Fruit fly (Drosophila melanogaster): ENCODE data around the gene Cpr76Ba.

Gene Cpr76Ba

DNA sequence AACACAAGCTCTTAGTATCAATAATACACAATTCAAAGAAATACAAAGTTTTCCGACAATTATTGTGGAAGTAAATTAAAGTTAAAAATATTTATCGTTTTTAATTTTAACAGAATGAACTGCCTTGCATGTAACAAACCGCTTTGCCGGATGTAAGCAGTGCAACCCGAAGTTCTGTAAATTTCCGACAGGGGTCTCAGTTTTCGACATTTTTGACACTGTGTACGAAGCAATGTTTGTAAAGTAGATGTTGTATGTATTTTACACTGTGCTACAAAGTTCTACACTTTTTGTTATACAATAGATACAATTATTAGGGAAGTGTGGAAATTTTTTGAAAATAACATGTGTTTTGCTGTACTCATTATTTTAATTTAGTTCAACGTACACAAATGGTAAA, 1.6 kb downstream of the Cpr76Ba start (continued):
- TF ChIP-seq CG9876 (GFP tag; optimal IDR thresholded peaks at IDR 0.05) (peak; percentile 94), CG4404 (GFP tag; IDR thresholded peaks at IDR 0.05) (peak; percentile 79), HHEX (GFP tag; optimal IDR thresholded peaks at IDR 0.05) (peak; percentile 88), D19B (GFP tag; optimal IDR thresholded peaks at IDR 0.05) (peak; percentile 81), chn (GFP tag; optimal IDR thresholded peaks at IDR 0.05) (peak; percentile 75), CG33557 (GFP tag; optimal IDR thresholded peaks at IDR 0.05) (peak; percentile 59), tup (GFP tag; optimal IDR thresholded peaks at IDR 0.05) (no peak), BtbVII (GFP tag; optimal IDR thresholded peaks at IDR 0.05) (peak; percentile 74), CG17568 (GFP tag; optimal IDR thresholded peaks at IDR 0.05) (no peak), CG10565 (GFP tag; optimal IDR thresholded peaks at IDR 0.05) (peak; percentile 76), vvl (GFP tag; IDR thresholded peaks at IDR 0.05) (peak; percentile 96), Dad (GFP tag; optimal IDR thresholded peaks at IDR 0.05) (peak; percentile 92), crol (GFP tag; IDR thresholded peaks at IDR 0.05) (no peak; the same call in 1 of the 2 replicates), slbo (GFP tag; IDR thresholded peaks at IDR 0.05) (peak; percentile 95), crc (GFP tag; optimal IDR thresholded peaks at IDR 0.05) (peak; percentile 91), Dref (GFP tag; IDR thresholded peaks at IDR 0.05) (peak; percentile 48), insv (GFP tag; optimal IDR thresholded peaks at IDR 0.05) (peak in 1 of 2 experiments; percentile 62), danr (GFP tag; IDR thresholded peaks at IDR 0.05) (peak; percentile 80), Sox102F (GFP tag; optimal IDR thresholded peaks at IDR 0.05) (peak; percentile 72), CG18764 (GFP tag; optimal IDR thresholded peaks at IDR 0.05) (peak; percentile 89), CG8089 (GFP tag; optimal IDR thresholded peaks at IDR 0.05) (peak; percentile 88), sc (optimal IDR thresholded peaks at IDR 0.05) (no peak), sc (GFP tag; optimal IDR thresholded peaks at IDR 0.05) (peak; percentile 46), az2 (GFP tag; optimal IDR thresholded peaks at IDR 0.05) (peak; percentile 75), yki (optimal IDR thresholded peaks at IDR 0.05) (peak; percentile 6), CG6254 (GFP tag; optimal IDR thresholded peaks at IDR 0.05) (no peak), sima (GFP tag; optimal IDR thresholded peaks at IDR 0.05) (peak; percentile 82), CG12299 (tag; optimal IDR thresholded peaks at IDR 0.05) (peak; percentile 49), prd (optimal IDR thresholded peaks at IDR 0.05) (no peak), prd (GFP tag; IDR thresholded peaks at IDR 0.05) (peak; percentile 89), Gug (GFP tag; IDR thresholded peaks at IDR 0.05) (peak; percentile 93; the same call in 3 of the 4 replicates), dmrt11E (tag; optimal IDR thresholded peaks at IDR 0.05) (peak; percentile 79), CG3995 (GFP tag; optimal IDR thresholded peaks at IDR 0.05) (peak; percentile 59), nerfin-1 (tag; optimal IDR thresholded peaks at IDR 0.05) (no peak), CG15073 (GFP tag; optimal IDR thresholded peaks at IDR 0.05) (no peak), CG11456 (GFP tag; IDR thresholded peaks at IDR 0.05) (peak; percentile 99), otp (GFP tag; IDR thresholded peaks at IDR 0.05) (peak; percentile 90), NC2α (GFP tag; optimal IDR thresholded peaks at IDR 0.05) (peak; percentile 78), Med (GFP tag) (peak; percentile 99), CG13624 (GFP tag; optimal IDR thresholded peaks at IDR 0.05) (peak; percentile 94), ATbp (GFP tag; optimal IDR thresholded peaks at IDR 0.05) (peak; percentile 84), CG3065 (GFP tag; optimal IDR thresholded peaks at IDR 0.05) (peak; percentile 70), gsb (GFP tag; IDR thresholded peaks at IDR 0.05) (peak; percentile 81), gce (GFP tag; IDR thresholded peaks at IDR 0.05) (peak; percentile 93), Elba2 (GFP tag; optimal IDR thresholded peaks at IDR 0.05) (peak; percentile 8), Blimp-1 (GFP tag; optimal IDR thresholded peaks at IDR 0.05) (peak; percentile 65), hbn (GFP tag; IDR thresholded peaks at IDR 0.05; ENCODE audit: partially characterized antibody) (no peak), CG12769 (tag; optimal IDR thresholded peaks at IDR 0.05) (peak; percentile 68), bcd (GFP tag; optimal IDR thresholded peaks at IDR 0.05) (peak; percentile 97), lola (GFP tag; optimal IDR thresholded peaks at IDR 0.05) (no peak), lilli (GFP tag; optimal IDR thresholded peaks at IDR 0.05) (peak; percentile 70), croc (GFP tag; conservative IDR thresholded peaks at IDR 0.05) (peak; percentile 87)

Data from whole organism, embryonic.